Worm (Caenorhabditis elegans) whole organism, L4 larva: ENCODE results near the gene irld-39.

Experiments used
- F37D6.2 ChIP-seq: sonication (generic microtip); optimal IDR thresholded peaks from 2 replicates; lab custom pipeline; 2016; ENCODE audit warnings: mild to moderate bottlenecking, missing genetic modification characterization, missing compliant biosample characterization
- ama-1 ChIP-seq: fragments of 150-350 bp; optimal IDR thresholded peaks from 2 replicates; lab custom pipeline; 2014; ENCODE audit warnings: inconsistent platforms, mixed read lengths
- ceh-28 ChIP-seq: fragments of 150-350 bp; optimal IDR thresholded peaks from 2 replicates; lab custom pipeline; 2014; ENCODE audit warnings: missing biosample characterization, missing genetic modification reagents, missing genetic modification characterization
- ceh-82 ChIP-seq: sonication (generic microtip); optimal IDR thresholded peaks from 2 replicates; lab custom pipeline; 2017; ENCODE audit warnings: missing biosample characterization, missing genetic modification characterization

ce11 chrIV:16254464-16254863 lies 21.5 kb downstream of the irld-39 start, which contains the start of gene hlh-17:
- TF ChIP-seq ceh-82 (tag; lab: Kevin White, UChicago) (no peak), ama-1 (no peak), ceh-28 (no peak), F37D6.2 (tag; lab: Kevin White, UChicago) (no peak)
